Worm (Caenorhabditis elegans) whole organism, L4 larva: ENCODE results near the gene sec-16A.1.

Source experiments
- F26F4.8 ChIP-seq: fragments of 200-800 bp; sonication (Bioruptor generic); conservative IDR thresholded peaks from 2 replicates; pipeline ENCODE4 v1.3.6; 2022; ENCODE audit warnings: missing genetic modification characterization, missing compliant biosample characterization
- F44E2.7 ChIP-seq: fragments of 200-800 bp; sonication (Bioruptor generic); IDR thresholded peaks from 2 replicates; pipeline ENCODE4 v2.1.2; 2022; ENCODE audit warnings: missing genetic modification characterization, missing compliant biosample characterization
- F49E8.2 ChIP-seq: sonication (generic microtip); optimal IDR thresholded peaks from 2 replicates; lab custom pipeline; 2016; ENCODE audit warnings: missing compliant biosample characterization, mild to moderate bottlenecking, missing genetic modification characterization, borderline replicate concordance
- R02D3.7 ChIP-seq: fragments of 150-350 bp; sonication (generic microtip); optimal IDR thresholded peaks from 3 replicates; lab custom pipeline; 2014; ENCODE audit warnings: missing biosample characterization, missing genetic modification characterization
- T20F7.1 ChIP-seq: fragments of 200-800 bp; sonication (Bioruptor generic); optimal IDR thresholded peaks from 2 replicates; lab custom pipeline; 2018; ENCODE audit warnings: mild to moderate bottlenecking, missing genetic modification characterization, missing compliant biosample characterization
- Y48G9A.11 ChIP-seq: fragments of 200-800 bp; sonication (Bioruptor generic); IDR thresholded peaks from 2 replicates; pipeline ENCODE4 v1.3.6; 2022; ENCODE audit warnings: missing genetic modification reagents, missing genetic modification characterization, missing compliant biosample characterization
- aha-1 ChIP-seq: fragments of 150-350 bp; peaks from one replicate; lab custom pipeline; 2014; ENCODE audit warnings: missing biosample characterization, missing genetic modification characterization
- arid-1 ChIP-seq: fragments of 200-800 bp; sonication (Bioruptor generic); conservative IDR thresholded peaks from 2 replicates; pipeline ENCODE4 v1.3.6; 2022; ENCODE audit warnings: missing genetic modification reagents, missing genetic modification characterization, missing compliant biosample characterization
- ceh-32 ChIP-seq: sonication (generic microtip); optimal IDR thresholded peaks from 2 replicates; lab custom pipeline; 2016; ENCODE audit warnings: mild to moderate bottlenecking, missing genetic modification characterization, missing compliant biosample characterization; ENCODE audit not compliant: poor library complexity
- ceh-62 ChIP-seq: sonication (generic microtip); optimal IDR thresholded peaks from 2 replicates; lab custom pipeline; 2017; ENCODE audit warnings: missing biosample characterization, missing genetic modification characterization
- cey-2 ChIP-seq: sonication (generic microtip); optimal IDR thresholded peaks from 3 replicates; lab custom pipeline; 2017; ENCODE audit warnings: missing genetic modification characterization, mild to moderate bottlenecking, missing compliant biosample characterization, antibody characterized with exemption, borderline replicate concordance; ENCODE audit not compliant: insufficient read depth
- ctbp-1 ChIP-seq: fragments of 200-800 bp; sonication (Bioruptor generic); IDR thresholded peaks from 2 replicates; pipeline ENCODE4 v1.3.6; 2022; ENCODE audit warnings: missing genetic modification reagents, missing genetic modification characterization, missing compliant biosample characterization
- daf-16 ChIP-seq, 3 experiments: sonication (generic microtip); optimal IDR thresholded peaks; 2 replicates each; lab custom pipeline; 2016 to 2017; ENCODE audit warnings: missing genetic modification characterization in 3 of 3, missing genetic modification reagents in 3 of 3, mild to moderate bottlenecking in 2 of 3, missing compliant biosample characterization in 2 of 3, missing biosample characterization in 1 of 3, moderate library complexity in 1 of 3
- dpl-1 ChIP-seq: fragments of 150-350 bp; optimal IDR thresholded peaks from 2 replicates; lab custom pipeline; 2014; ENCODE audit warnings: missing biosample characterization, missing genetic modification reagents, missing genetic modification characterization
- duxl-1 ChIP-seq: sonication (generic microtip); optimal IDR thresholded peaks from 2 replicates; lab custom pipeline; 2016; ENCODE audit warnings: mild to moderate bottlenecking, missing genetic modification characterization, moderate library complexity, missing compliant biosample characterization; ENCODE audit not compliant: poor library complexity
- hif-1 ChIP-seq, 2 experiments: sonication (generic microtip); optimal IDR thresholded peaks; 2 replicates each; lab custom pipeline; 2016 to 2017; ENCODE audit warnings: missing compliant biosample characterization in 2 of 2, missing genetic modification characterization in 2 of 2, missing genetic modification reagents in 2 of 2, missing genotype in 2 of 2, mild to moderate bottlenecking in 1 of 2
- hlh-11 ChIP-seq: fragments of 200-800 bp; sonication (Bioruptor generic); optimal IDR thresholded peaks from 2 replicates; lab custom pipeline; 2018; ENCODE audit warnings: mild to moderate bottlenecking, missing genetic modification characterization, missing compliant biosample characterization
- hlh-30 ChIP-seq: sonication (generic microtip); optimal IDR thresholded peaks from 2 replicates; lab custom pipeline; 2017; ENCODE audit warnings: antibody characterized with exemption, mild to moderate bottlenecking, missing genetic modification characterization, missing compliant biosample characterization; ENCODE audit not compliant: insufficient read depth
- hmg-1.1 ChIP-seq: fragments of 200-800 bp; sonication (Bioruptor generic); IDR thresholded peaks from 2 replicates; pipeline ENCODE4 v1.3.6; 2022; ENCODE audit warnings: missing genetic modification reagents, missing genetic modification characterization, missing compliant biosample characterization
- lin-39 ChIP-seq: fragments of 150-350 bp; optimal IDR thresholded peaks from 2 replicates; lab custom pipeline; 2014; ENCODE audit warnings: missing biosample characterization, missing genetic modification reagents, missing genetic modification characterization
- lir-3 ChIP-seq: sonication (generic microtip); optimal IDR thresholded peaks from 2 replicates; lab custom pipeline; 2016; ENCODE audit warnings: mild to moderate bottlenecking, missing genetic modification characterization, missing compliant biosample characterization
- madf-5 ChIP-seq, 2 experiments: fragments of 200-800 bp; sonication (Bioruptor generic); IDR thresholded peaks; 2 replicates each; pipeline ENCODE4 v1.3.6; 2022; ENCODE audit warnings: missing compliant biosample characterization in 2 of 2, missing genetic modification characterization in 2 of 2
- mdl-1 ChIP-seq, 2 experiments: fragments of 150-350 bp in 1 of 2; sonication (generic microtip) in 1 of 2; optimal IDR thresholded peaks; 2 replicates each; lab custom pipeline; 2014 to 2017; ENCODE audit warnings: missing biosample characterization in 2 of 2, missing genetic modification characterization in 2 of 2
- mep-1 ChIP-seq: fragments of 150-350 bp; sonication (generic microtip); optimal IDR thresholded peaks from 3 replicates; lab custom pipeline; 2014; ENCODE audit warnings: missing biosample characterization, missing genetic modification characterization
- mes-2 ChIP-seq: sonication (generic microtip); optimal IDR thresholded peaks from 2 replicates; lab custom pipeline; 2016; ENCODE audit warnings: missing genotype, mild to moderate bottlenecking, missing genetic modification characterization, missing compliant biosample characterization; ENCODE audit not compliant: poor library complexity, severe bottlenecking
- nhr-25 ChIP-seq: sonication (generic microtip); optimal IDR thresholded peaks from 2 replicates; lab custom pipeline; 2017; ENCODE audit warnings: missing genetic modification characterization, mild to moderate bottlenecking, missing compliant biosample characterization, antibody characterized with exemption, moderate library complexity, borderline replicate concordance; ENCODE audit not compliant: insufficient read depth
- nhr-28 ChIP-seq: fragments of 150-350 bp; optimal IDR thresholded peaks from 2 replicates; lab custom pipeline; 2014; ENCODE audit warnings: missing biosample characterization, missing genetic modification characterization
- nhr-48 ChIP-seq: sonication (generic microtip); optimal IDR thresholded peaks from 2 replicates; lab custom pipeline; 2016; ENCODE audit warnings: mild to moderate bottlenecking, missing genetic modification characterization, missing compliant biosample characterization
- nhr-6 ChIP-seq: fragments of 150-350 bp; optimal IDR thresholded peaks from 2 replicates; lab custom pipeline; 2014; ENCODE audit warnings: missing biosample characterization, missing genetic modification characterization
- nhr-76 ChIP-seq: fragments of 150-350 bp; optimal IDR thresholded peaks from 2 replicates; lab custom pipeline; 2014; ENCODE audit warnings: missing biosample characterization, missing genetic modification characterization
- nhr-77 ChIP-seq: fragments of 150-350 bp; optimal IDR thresholded peaks from 2 replicates; lab custom pipeline; 2014; ENCODE audit warnings: missing biosample characterization, missing genetic modification characterization
- pha-4 ChIP-seq, 2 experiments: fragments of 150-350 bp in 1 of 2; fragments of 200-800 bp in 1 of 2; sonication (Bioruptor generic) in 1 of 2; IDR thresholded peaks in 1 of 2; optimal IDR thresholded peaks in 1 of 2; 2 replicates each; pipeline versions ENCODE4 v1.3.6 to Lab custom; 2014 to 2022; ENCODE audit warnings: missing genetic modification characterization in 2 of 2, missing genetic modification reagents in 2 of 2, missing biosample characterization in 1 of 2, missing compliant biosample characterization in 1 of 2
- php-3 ChIP-seq: fragments of 200-800 bp; sonication (Bioruptor generic); IDR thresholded peaks from 2 replicates; pipeline ENCODE4 v1.3.6; 2022; ENCODE audit warnings: missing genetic modification reagents, missing genetic modification characterization, missing compliant biosample characterization
- pqm-1 ChIP-seq: sonication (generic microtip); optimal IDR thresholded peaks from 2 replicates; lab custom pipeline; 2017; ENCODE audit warnings: missing biosample characterization, missing genetic modification characterization
- rbr-2 ChIP-seq: sonication (generic microtip); optimal IDR thresholded peaks from 2 replicates; lab custom pipeline; 2016; ENCODE audit warnings: missing genotype, missing genetic modification characterization, missing compliant biosample characterization
- saeg-2 ChIP-seq: fragments of 200-800 bp; sonication (Bioruptor generic); IDR thresholded peaks from 2 replicates; pipeline ENCODE4 v1.3.6; 2022; ENCODE audit warnings: missing genetic modification reagents, missing genetic modification characterization, missing compliant biosample characterization
- set-16 ChIP-seq: fragments of 200-800 bp; sonication (Bioruptor generic); IDR thresholded peaks from 2 replicates; pipeline ENCODE4 v1.3.6; 2022; ENCODE audit warnings: missing genetic modification reagents, missing genetic modification characterization, missing compliant biosample characterization
- spr-1 ChIP-seq: sonication (generic microtip); optimal IDR thresholded peaks from 2 replicates; lab custom pipeline; 2016; ENCODE audit warnings: mild to moderate bottlenecking, missing genetic modification characterization, missing compliant biosample characterization
- tag-97 ChIP-seq: fragments of 200-800 bp; sonication (Bioruptor generic); IDR thresholded peaks from 2 replicates; pipeline ENCODE4 v1.3.6; 2022; ENCODE audit warnings: missing genetic modification characterization, missing compliant biosample characterization
- unc-62 ChIP-seq, 3 experiments: fragments of 150-350 bp in 1 of 3; sonication (generic microtip); optimal IDR thresholded peaks in 2 of 3; peaks in 1 of 3; 1 replicate in 1 of 3; 2 replicates in 2 of 3; lab custom pipeline; 2014 to 2017; ENCODE audit warnings: missing biosample characterization in 3 of 3, missing genetic modification characterization in 3 of 3, missing genetic modification reagents in 3 of 3, missing genotype in 1 of 3
- zfp-3 ChIP-seq: fragments of 200-800 bp; sonication (Bioruptor generic); conservative IDR thresholded peaks from 2 replicates; pipeline ENCODE4 v1.3.6; 2022; ENCODE audit warnings: missing genetic modification reagents, missing genetic modification characterization, missing compliant biosample characterization
- zip-11 ChIP-seq: fragments of 200-800 bp; sonication (Bioruptor generic); IDR thresholded peaks from 2 replicates; pipeline ENCODE4 v1.3.6; 2022; ENCODE audit warnings: missing genetic modification characterization, missing compliant biosample characterization

sec-16A.1 gene

ce11 chrIII:9081763-9082162, 43.9 kb upstream of the sec-16A.1 start, which contains the start of gene far-2:
Gene far-2 (plus strand): TSS chrIII:9081828.
- TF ChIP-seq arid-1 (no peak), hif-1 (tag; optimal IDR thresholded peaks at IDR 0.05; lab: Kevin White, UChicago) (no peak), nhr-76 (tag; lab: Kevin White, UChicago) (no peak), F49E8.2 (no peak), F26F4.8 (no peak), set-16 (peak; percentile 75), spr-1 (tag; lab: Kevin White, UChicago) (no peak), unc-62 (GFP tag; optimal IDR thresholded peaks at IDR 0.05 in 1 of 2; lab: Kevin White, UChicago) (peak in 1 of 2 experiments; percentile 16), unc-62 (tag; optimal IDR thresholded peaks at IDR 0.05; lab: Kevin White, UChicago) (no peak), ctbp-1 (GFP tag; lab: Robert Waterston, UW) (no peak), F44E2.7 (GFP tag; lab: Robert Waterston, UW) (no peak), dpl-1 (no peak), R02D3.7 (tag; lab: Kevin White, UChicago) (no peak), zfp-3 (GFP tag; lab: Robert Waterston, UW) (no peak), madf-5 (GFP tag; IDR thresholded peaks at IDR 0.05; lab: Robert Waterston, UW) (no peak), zip-11 (GFP tag; lab: Robert Waterston, UW) (no peak), nhr-77 (tag; lab: Kevin White, UChicago) (no peak), nhr-6 (tag; lab: Kevin White, UChicago) (no peak)

- TF ChIP-seq saeg-2 (GFP tag; lab: Robert Waterston, UW) = no peak
- no peak for TF ChIP-seq Y48G9A.11
- peak in 1 of 2 experiments; percentile 84 for TF ChIP-seq unc-62 (GFP tag; optimal IDR thresholded peaks at IDR 0.05 in 1 of 2; lab: Kevin White, UChicago)
- TF ChIP-seq unc-62 (tag; optimal IDR thresholded peaks at IDR 0.05; lab: Kevin White, UChicago) = no peak
- TF ChIP-seq nhr-28 (tag; lab: Kevin White, UChicago) = peak; percentile 59
- no peak for TF ChIP-seq arid-1
- peak; percentile 52 for TF ChIP-seq hlh-11
- no peak for TF ChIP-seq php-3 (GFP tag; lab: Robert Waterston, UW)
- TF ChIP-seq ceh-62 (tag; lab: Kevin White, UChicago) = no peak
- TF ChIP-seq nhr-25 (tag; lab: Kevin White, UChicago) = no peak
- TF ChIP-seq lin-39 (tag; lab: Kevin White, UChicago) = no peak
- TF ChIP-seq hlh-30 (tag; lab: Kevin White, UChicago) = peak; percentile 16
- TF ChIP-seq aha-1 (tag; lab: Kevin White, UChicago) = peak; percentile 69
- no peak for TF ChIP-seq mep-1 (tag; lab: Kevin White, UChicago)
- peak in 1 of 2 experiments; percentile 75 for TF ChIP-seq daf-16 (GFP tag; optimal IDR thresholded peaks at IDR 0.05; lab: Kevin White, UChicago)
- no peak for TF ChIP-seq daf-16 (tag; optimal IDR thresholded peaks at IDR 0.05; lab: Kevin White, UChicago)
- TF ChIP-seq cey-2 (tag; lab: Kevin White, UChicago) = no peak
Observed at ce11 chrIII:9083118-9083517, 42.5 kb upstream of the sec-16A.1 start.

- TF ChIP-seq pha-4 (GFP tag; IDR thresholded peaks at IDR 0.05; lab: Robert Waterston, UW) (no peak), pha-4 (tag; optimal IDR thresholded peaks at IDR 0.05; lab: Kevin White, UChicago) (no peak), daf-16 (GFP tag; optimal IDR thresholded peaks at IDR 0.05; lab: Kevin White, UChicago) (peak in 1 of 2 experiments; percentile 50), daf-16 (tag; optimal IDR thresholded peaks at IDR 0.05; lab: Kevin White, UChicago) (peak; percentile 78), hlh-11 (peak; percentile 2), mep-1 (tag; lab: Kevin White, UChicago) (peak; percentile 6)
- TF ChIP-seq, all 104 proteins: peak for 3
Observed at ce11 chrIII:9084329-9084728, 41.3 kb upstream of the sec-16A.1 start.

ce11 chrIII:9089325-9089823, 36.3 kb upstream of the sec-16A.1 start, which contains the start of the genes mccc-2 and mrpl-44:
Gene mccc-2 (minus strand): TSS chrIII:9089375.
Gene mrpl-44 (minus strand): TSS chrIII:9089375.
- no peak for TF ChIP-seq hmg-1.1
- TF ChIP-seq nhr-48 (tag; lab: Kevin White, UChicago) = no peak
- TF ChIP-seq T20F7.1 = peak; percentile 97
- peak; percentile 86 for TF ChIP-seq dpl-1
- no peak for TF ChIP-seq ceh-32 (tag; lab: Kevin White, UChicago)
- peak; percentile 36 for TF ChIP-seq mes-2
- no peak for TF ChIP-seq unc-62 (GFP tag; optimal IDR thresholded peaks at IDR 0.05 in 1 of 2; lab: Kevin White, UChicago)
- no peak for TF ChIP-seq unc-62 (tag; optimal IDR thresholded peaks at IDR 0.05; lab: Kevin White, UChicago)
- TF ChIP-seq rbr-2 (tag; lab: Kevin White, UChicago) = no peak
- TF ChIP-seq duxl-1 (tag; lab: Kevin White, UChicago) = no peak
- no peak for TF ChIP-seq nhr-28 (tag; lab: Kevin White, UChicago)
- TF ChIP-seq mdl-1 (tag; optimal IDR thresholded peaks at IDR 0.05; lab: Kevin White, UChicago) = no peak
- TF ChIP-seq tag-97 (GFP tag; lab: Robert Waterston, UW) = no peak
- no peak for TF ChIP-seq lir-3 (tag; lab: Kevin White, UChicago)
- TF ChIP-seq Y48G9A.11 = peak; percentile 69; the same call in 1 of the 2 replicates
- TF ChIP-seq pqm-1 = no peak
